Fruit fly (Drosophila melanogaster) whole organism, prepupa: ENCODE data around the gene Pak3.

Experiments
- CG11902 ChIP-seq: fragments of 200-800 bp; sonication (Bioruptor generic); optimal IDR thresholded peaks from 3 replicates; lab custom pipeline; 2016; ENCODE audit warnings: missing biosample characterization, missing genetic modification characterization
- CG16779 ChIP-seq: fragments of 200-800 bp; sonication (Bioruptor generic); optimal IDR thresholded peaks from 3 replicates; lab custom pipeline; 2017; ENCODE audit warnings: missing biosample characterization, mild to moderate bottlenecking, missing genetic modification characterization
- CG3032 ChIP-seq: fragments of 200-800 bp; optimal IDR thresholded peaks from 2 replicates; lab custom pipeline; 2019; ENCODE audit warnings: missing biosample characterization, mild to moderate bottlenecking, missing genetic modification characterization, moderate library complexity
- CG3919 ChIP-seq: fragments of 200-800 bp; sonication (Bioruptor generic); optimal IDR thresholded peaks from 3 replicates; lab custom pipeline; 2016; ENCODE audit warnings: missing biosample characterization, missing genetic modification characterization
- CG6792 ChIP-seq: fragments of 200-800 bp; sonication (Bioruptor generic); optimal IDR thresholded peaks from 3 replicates; lab custom pipeline; 2016; ENCODE audit warnings: missing biosample characterization, missing genetic modification characterization
- Hr38 ChIP-seq: sonication (Bioruptor generic); optimal IDR thresholded peaks from 2 replicates; lab custom pipeline; 2016; ENCODE audit warnings: missing biosample characterization, missing genetic modification characterization
- Lpt ChIP-seq: fragments of 200-800 bp; sonication (Bioruptor generic); optimal IDR thresholded peaks from 3 replicates; lab custom pipeline; 2016; ENCODE audit warnings: missing biosample characterization, missing genetic modification characterization
- cyc ChIP-seq: fragments of 200-800 bp; sonication (Bioruptor generic); optimal IDR thresholded peaks from 3 replicates; lab custom pipeline; 2016; ENCODE audit warnings: missing biosample characterization, missing genetic modification characterization
- dac ChIP-seq: fragments of 200-800 bp; sonication (Bioruptor generic); optimal IDR thresholded peaks from 2 replicates; lab custom pipeline; 2017; ENCODE audit warnings: missing biosample characterization, mild to moderate bottlenecking, missing genetic modification characterization
- esn ChIP-seq: fragments of 200-800 bp; sonication (Bioruptor generic); optimal IDR thresholded peaks from 2 replicates; lab custom pipeline; 2016; ENCODE audit warnings: missing biosample characterization, mild to moderate bottlenecking, missing genetic modification characterization, moderate library complexity
- net ChIP-seq: fragments of 200-800 bp; sonication (Bioruptor generic); optimal IDR thresholded peaks from 3 replicates; lab custom pipeline; 2016; ENCODE audit warnings: missing biosample characterization, missing genetic modification characterization
- vri ChIP-seq: fragments of 200-800 bp; sonication (Bioruptor generic); optimal IDR thresholded peaks from 3 replicates; lab custom pipeline; 2016; ENCODE audit warnings: missing biosample characterization, mild to moderate bottlenecking, missing genetic modification characterization

DNA sequence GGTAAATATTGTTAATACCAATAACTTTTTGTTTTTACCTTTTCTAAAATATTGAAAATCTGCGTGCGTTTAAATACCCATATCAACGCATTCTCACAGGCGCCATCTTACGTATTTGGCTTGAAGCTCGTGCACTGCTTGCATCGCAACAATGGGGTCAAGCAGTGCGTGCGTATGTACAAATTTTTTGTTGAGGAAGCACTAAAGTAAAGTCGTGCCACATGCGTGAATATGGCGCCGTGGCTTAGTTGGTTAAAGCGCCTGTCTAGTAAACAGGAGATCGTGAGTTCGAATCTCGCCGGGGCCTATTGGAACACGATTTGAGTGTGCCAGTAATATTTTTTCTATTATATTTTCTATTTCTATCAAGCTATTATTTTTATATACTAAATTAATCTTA, 21.9 kb downstream of the Pak3 start:
- TF ChIP-seq dac (GFP tag; lab: Kevin White, UChicago) (no peak), vri (GFP tag; lab: Kevin White, UChicago) (no peak), CG11902 (GFP tag; lab: Kevin White, UChicago) (no peak), CG3919 (GFP tag; lab: Kevin White, UChicago) (peak; percentile 37), CG6792 (peak; percentile 7), cyc (peak; percentile 35), Lpt (GFP tag; lab: Kevin White, UChicago) (no peak), Hr38 (no peak), net (GFP tag; lab: Kevin White, UChicago) (no peak), CG16779 (no peak), CG3032 (tag; lab: Kevin White, UChicago) (peak; percentile 22), esn (GFP tag; lab: Kevin White, UChicago) (no peak)
